Fruit fly (Drosophila melanogaster) whole organism, embryonic: ENCODE measurements around the gene Phb1.

Experiments used
- CG11085 ChIP-seq: fragments of 200-800 bp; sonication (Bioruptor generic); IDR thresholded peaks from 2 replicates; pipeline ENCODE4 v1.3.6; 2022; ENCODE audit warnings: missing biosample characterization, missing genetic modification characterization
- CG11723 ChIP-seq: fragments of 200-800 bp; sonication (Bioruptor generic); optimal IDR thresholded peaks from 2 replicates; lab custom pipeline; 2017; ENCODE audit warnings: missing biosample characterization, mild to moderate bottlenecking, missing genetic modification characterization
- CG17612 ChIP-seq: fragments of 200-800 bp; sonication (Bioruptor generic); IDR thresholded peaks from 2 replicates; pipeline ENCODE4 v1.3.6; 2022; ENCODE audit warnings: missing biosample characterization, missing genetic modification characterization
- CG2678 ChIP-seq: fragments of 200-800 bp; sonication (Bioruptor generic); optimal IDR thresholded peaks from 3 replicates; lab custom pipeline; 2019; ENCODE audit warnings: missing biosample characterization, mild to moderate bottlenecking, missing genetic modification characterization, moderate library complexity
- CG31224 ChIP-seq: fragments of 200-800 bp; sonication (Bioruptor generic); IDR thresholded peaks from 2 replicates; pipeline ENCODE4 v1.3.6; 2022; ENCODE audit warnings: missing biosample characterization, missing genetic modification characterization
- CG3163 ChIP-seq: fragments of 200-800 bp; sonication (Bioruptor generic); optimal IDR thresholded peaks from 3 replicates; lab custom pipeline; 2016; ENCODE audit warnings: missing biosample characterization, missing genetic modification characterization
- CG32772 ChIP-seq: fragments of 200-800 bp; sonication (Bioruptor generic); IDR thresholded peaks from 2 replicates; pipeline ENCODE4 v1.3.6; 2022; ENCODE audit warnings: missing biosample characterization, missing genetic modification characterization
- CG6765 ChIP-seq: fragments of 200-800 bp; sonication (Bioruptor generic); optimal IDR thresholded peaks from 3 replicates; lab custom pipeline; 2017; ENCODE audit warnings: missing biosample characterization, mild to moderate bottlenecking, missing genetic modification characterization
- CG7987 ChIP-seq: fragments of 200-800 bp; sonication (Bioruptor generic); optimal IDR thresholded peaks from 2 replicates; lab custom pipeline; 2018; ENCODE audit warnings: missing biosample characterization, mild to moderate bottlenecking, missing genetic modification characterization, moderate library complexity
- CG8359 ChIP-seq: fragments of 200-800 bp; sonication (Bioruptor generic); optimal IDR thresholded peaks from 2 replicates; lab custom pipeline; 2017; ENCODE audit warnings: missing biosample characterization, mild to moderate bottlenecking, missing genetic modification characterization, borderline replicate concordance
- CG9797 ChIP-seq: fragments of 200-800 bp; sonication (Bioruptor generic); optimal IDR thresholded peaks from 3 replicates; lab custom pipeline; 2018; ENCODE audit warnings: missing biosample characterization, mild to moderate bottlenecking, missing genetic modification characterization
- CHES-1-like ChIP-seq: fragments of 200-800 bp; sonication (Bioruptor generic); optimal IDR thresholded peaks from 2 replicates; lab custom pipeline; 2016; ENCODE audit warnings: missing biosample characterization, missing genetic modification characterization
- D19B ChIP-seq: fragments of 200-800 bp; sonication (Bioruptor generic); optimal IDR thresholded peaks from 2 replicates; lab custom pipeline; 2017; ENCODE audit warnings: missing biosample characterization, mild to moderate bottlenecking, missing genetic modification characterization
- Fer2 ChIP-seq: fragments of 200-800 bp; sonication (Bioruptor generic); optimal IDR thresholded peaks from 2 replicates; lab custom pipeline; 2018; ENCODE audit warnings: missing biosample characterization, mild to moderate bottlenecking, missing genetic modification characterization, moderate library complexity
- Hr78 ChIP-seq, 2 experiments: fragments of 200-800 bp in 1 of 2; fragments of >200 bp in 1 of 2; sonication (Bioruptor generic) in 1 of 2; optimal IDR thresholded peaks; 2 replicates each; lab custom pipeline; 2017 to 2019; ENCODE audit warnings: missing biosample characterization in 2 of 2, missing genetic modification characterization in 2 of 2, mild to moderate bottlenecking in 1 of 2, moderate library complexity in 1 of 2
- NFAT ChIP-seq: fragments of 200-800 bp; sonication (Bioruptor generic); IDR thresholded peaks from 2 replicates; pipeline ENCODE4 v1.3.6; 2022; ENCODE audit warnings: missing biosample characterization, missing genetic modification characterization
- NK7.1 ChIP-seq: fragments of 200-800 bp; sonication (Bioruptor generic); optimal IDR thresholded peaks from 3 replicates; lab custom pipeline; 2016; ENCODE audit warnings: missing biosample characterization, missing genetic modification characterization
- Oli ChIP-seq: fragments of 200-800 bp; sonication (Bioruptor generic); optimal IDR thresholded peaks from 2 replicates; lab custom pipeline; 2018; ENCODE audit warnings: missing biosample characterization, mild to moderate bottlenecking, missing genetic modification characterization, moderate library complexity
- Pdp1 ChIP-seq, 2 experiments: fragments of 200-800 bp; sonication (Bioruptor generic); optimal IDR thresholded peaks; 3 replicates each; lab custom pipeline; 2016; ENCODE audit warnings: missing biosample characterization in 2 of 2, missing genetic modification characterization in 2 of 2, mild to moderate bottlenecking in 1 of 2, moderate library complexity in 1 of 2
- Sin3A ChIP-seq: fragments of >200 bp; optimal IDR thresholded peaks from 2 replicates; lab custom pipeline; 2018
- Six4 ChIP-seq: fragments of 200-800 bp; sonication (Bioruptor generic); optimal IDR thresholded peaks from 2 replicates; lab custom pipeline; 2016; ENCODE audit warnings: missing biosample characterization, missing genetic modification characterization
- Spps ChIP-seq: fragments of 200-800 bp; sonication (Bioruptor generic); optimal IDR thresholded peaks from 2 replicates; lab custom pipeline; 2018; ENCODE audit warnings: missing biosample characterization, mild to moderate bottlenecking, missing genetic modification characterization
- Sry-δ ChIP-seq: fragments of 200-800 bp; sonication (Bioruptor generic); optimal IDR thresholded peaks from 2 replicates; lab custom pipeline; 2016; ENCODE audit warnings: missing biosample characterization, missing genetic modification characterization
- TFAM ChIP-seq: fragments of 200-800 bp; sonication (Bioruptor generic); optimal IDR thresholded peaks from 2 replicates; lab custom pipeline; 2017; ENCODE audit warnings: missing biosample characterization, missing genetic modification characterization, inconsistent platforms
- Usf ChIP-seq: fragments of 200-800 bp; sonication (Bioruptor generic); optimal IDR thresholded peaks from 2 replicates; lab custom pipeline; 2017; ENCODE audit warnings: missing genotype, missing biosample characterization, missing genetic modification characterization
- ab ChIP-seq: fragments of 200-800 bp; sonication (Bioruptor generic); optimal IDR thresholded peaks from 2 replicates; lab custom pipeline; 2016; ENCODE audit warnings: missing biosample characterization, missing genetic modification characterization
- ase ChIP-seq: fragments of 200-800 bp; sonication (Bioruptor generic); IDR thresholded peaks from 3 replicates; pipeline ENCODE4 v1.3.6; 2022; ENCODE audit warnings: missing biosample characterization, missing genetic modification characterization
- bowl ChIP-seq: fragments of 200-800 bp; sonication (Bioruptor generic); IDR thresholded peaks from 2 replicates; pipeline ENCODE4 v1.3.6; 2022; ENCODE audit warnings: missing biosample characterization, missing genetic modification characterization
- cg ChIP-seq: fragments of 200-800 bp; sonication (Bioruptor generic); optimal IDR thresholded peaks from 3 replicates; lab custom pipeline; 2019; ENCODE audit warnings: missing biosample characterization, mild to moderate bottlenecking, missing genetic modification characterization, moderate library complexity
- chm ChIP-seq: fragments of 200-800 bp; sonication (Bioruptor generic); IDR thresholded peaks from 2 replicates; pipeline ENCODE4 v1.3.6; 2022; ENCODE audit warnings: missing biosample characterization, missing genetic modification characterization
- chn ChIP-seq: fragments of 200-800 bp; sonication (Bioruptor generic); optimal IDR thresholded peaks from 2 replicates; lab custom pipeline; 2016; ENCODE audit warnings: missing biosample characterization, missing genetic modification characterization
- ci ChIP-seq: fragments of 200-800 bp; sonication (Bioruptor generic); IDR thresholded peaks from 3 replicates; pipeline ENCODE4 v1.3.6; 2022; ENCODE audit warnings: missing biosample characterization, missing genetic modification characterization
- crp ChIP-seq, 2 experiments: fragments of 200-800 bp; sonication (Bioruptor generic); optimal IDR thresholded peaks; 2 replicates in 1 of 2; 3 replicates in 1 of 2; lab custom pipeline; 2017; ENCODE audit warnings: missing biosample characterization in 2 of 2, missing genetic modification characterization in 2 of 2, mild to moderate bottlenecking in 1 of 2, moderate library complexity in 1 of 2
- cwo ChIP-seq: fragments of 200-800 bp; sonication (Bioruptor generic); optimal IDR thresholded peaks from 3 replicates; lab custom pipeline; 2017; ENCODE audit warnings: missing biosample characterization, missing genetic modification characterization, mild to moderate bottlenecking, moderate library complexity, missing genetic modification reagents
- dati ChIP-seq: fragments of 200-800 bp; sonication (Bioruptor generic); IDR thresholded peaks from 2 replicates; pipeline ENCODE4 v1.3.6; 2022; ENCODE audit warnings: missing biosample characterization, missing genetic modification characterization
- disco-r ChIP-seq: fragments of 200-800 bp; sonication (Bioruptor generic); optimal IDR thresholded peaks from 2 replicates; lab custom pipeline; 2016; ENCODE audit warnings: missing biosample characterization, missing genetic modification characterization
- eyg ChIP-seq: fragments of 200-800 bp; sonication (Bioruptor generic); optimal IDR thresholded peaks from 3 replicates; lab custom pipeline; 2016; ENCODE audit warnings: missing biosample characterization, missing genetic modification characterization
- gcm2 ChIP-seq: fragments of 200-800 bp; sonication (Bioruptor generic); optimal IDR thresholded peaks from 2 replicates; lab custom pipeline; 2016; ENCODE audit warnings: missing biosample characterization, missing genetic modification characterization
- ham ChIP-seq: fragments of 200-800 bp; sonication (Bioruptor generic); IDR thresholded peaks from 2 replicates; pipeline ENCODE4 v1.3.6; 2022; ENCODE audit warnings: missing biosample characterization, missing genetic modification characterization
- maf-S ChIP-seq: fragments of 200-800 bp; sonication (Bioruptor generic); optimal IDR thresholded peaks from 2 replicates; lab custom pipeline; 2016; ENCODE audit warnings: missing biosample characterization, missing genetic modification characterization
- onecut ChIP-seq: fragments of 200-800 bp; sonication (Bioruptor generic); IDR thresholded peaks from 2 replicates; pipeline ENCODE4 v1.3.6; 2022; ENCODE audit warnings: missing biosample characterization, missing genetic modification characterization
- pfk ChIP-seq: fragments of 200-800 bp; sonication (Bioruptor generic); optimal IDR thresholded peaks from 2 replicates; lab custom pipeline; 2018; ENCODE audit warnings: missing biosample characterization, mild to moderate bottlenecking, missing genetic modification characterization, moderate library complexity
- repo ChIP-seq: fragments of 200-800 bp; sonication (Bioruptor generic); optimal IDR thresholded peaks from 2 replicates; lab custom pipeline; 2016; ENCODE audit warnings: missing biosample characterization, missing genetic modification characterization
- sna ChIP-seq: fragments of 200-800 bp; sonication (Bioruptor generic); IDR thresholded peaks from 2 replicates; pipeline ENCODE4 v1.3.6; 2022; ENCODE audit warnings: missing biosample characterization, missing genetic modification characterization; ENCODE audit not compliant: partially characterized antibody
- unc-4 ChIP-seq: fragments of 200-800 bp; sonication (Bioruptor generic); IDR thresholded peaks from 2 replicates; pipeline ENCODE4 v1.3.6; 2022; ENCODE audit warnings: missing biosample characterization, missing genetic modification characterization; ENCODE audit not compliant: partially characterized antibody
- wdn ChIP-seq: fragments of 200-800 bp; sonication (Bioruptor generic); IDR thresholded peaks from 2 replicates; pipeline ENCODE4 v1.3.6; 2022; ENCODE audit warnings: missing biosample characterization, missing genetic modification characterization
- zen ChIP-seq: fragments of 200-800 bp; sonication (Bioruptor generic); optimal IDR thresholded peaks from 3 replicates; lab custom pipeline; 2018; ENCODE audit warnings: missing biosample characterization, mild to moderate bottlenecking, missing genetic modification characterization, moderate library complexity
- zfh1 ChIP-seq: fragments of 200-800 bp; sonication (Bioruptor generic); IDR thresholded peaks from 3 replicates; pipeline ENCODE4 v1.3.6; 2022; ENCODE audit warnings: missing biosample characterization, missing genetic modification characterization

The Phb1 gene

dm6 chr2L:19164933-19165813 lies 41.5 kb upstream of the Phb1 start (continued):
- TF ChIP-seq CG2678 (tag; lab: Kevin White, UChicago): peak; percentile 98
- TF ChIP-seq CG3163: peak; percentile 81
- TF ChIP-seq eyg (GFP tag; lab: Kevin White, UChicago): peak; percentile 94
- TF ChIP-seq ase: peak; percentile 97
- TF ChIP-seq CG9797 (GFP tag; lab: Kevin White, UChicago): peak; percentile 33
- TF ChIP-seq disco-r: peak; percentile 93
- peak; percentile 97 for TF ChIP-seq zen (tag; lab: Kevin White, UChicago)
- TF ChIP-seq repo (GFP tag; lab: Kevin White, UChicago): peak; percentile 93
- peak; percentile 97 for TF ChIP-seq chm (GFP tag; lab: Robert Waterston, UW)
- peak; percentile 92 for TF ChIP-seq NFAT
- peak in 1 of 2 experiments; percentile 66 for TF ChIP-seq crp (GFP tag; optimal IDR thresholded peaks at IDR 0.05; lab: Kevin White, UChicago)
- peak; percentile 90 for TF ChIP-seq CG8359 (GFP tag; lab: Kevin White, UChicago)
- TF ChIP-seq NK7.1 (GFP tag; lab: Kevin White, UChicago): peak; percentile 92
- peak; percentile 86 for TF ChIP-seq CG7987 (GFP tag; lab: Kevin White, UChicago)
- TF ChIP-seq ab (GFP tag; lab: Kevin White, UChicago): peak; percentile 74
- peak; percentile 79 for TF ChIP-seq Usf (GFP tag; lab: Kevin White, UChicago)
- peak; percentile 95 for TF ChIP-seq dati (GFP tag; lab: Robert Waterston, UW)
- peak; percentile 99 for TF ChIP-seq ci (GFP tag; lab: Robert Waterston, UW)
- peak; percentile 94 for TF ChIP-seq wdn
- TF ChIP-seq Pdp1 (GFP tag; optimal IDR thresholded peaks at IDR 0.05; lab: Kevin White, UChicago): peak; percentile 94 to 97
- peak; percentile 96 for TF ChIP-seq onecut (GFP tag; lab: Robert Waterston, UW)
- TF ChIP-seq zfh1 (GFP tag; lab: Robert Waterston, UW): peak; percentile 96
- TF ChIP-seq unc-4 (GFP tag; lab: Robert Waterston, UW): 0 out of 2 replicates have a peak, but pooled peaks have one; percentile 13
- TF ChIP-seq D19B (GFP tag; lab: Kevin White, UChicago): peak; percentile 88
- TF ChIP-seq CG32772: peak; percentile 98
- TF ChIP-seq sna (GFP tag; lab: Robert Waterston, UW): 0 out of 2 replicates have a peak, but pooled peaks have one; percentile 18
- peak; percentile 93 for TF ChIP-seq CG17612 (GFP tag; lab: Robert Waterston, UW)
- TF ChIP-seq Six4: peak; percentile 97
- TF ChIP-seq pfk: no peak
- TF ChIP-seq CG11723 (GFP tag; lab: Kevin White, UChicago): peak; percentile 91
- TF ChIP-seq bowl (GFP tag; lab: Robert Waterston, UW): peak; percentile 94
- peak; percentile 92 for TF ChIP-seq CHES-1-like (GFP tag; lab: Kevin White, UChicago)
- TF ChIP-seq CG31224 (GFP tag; lab: Robert Waterston, UW): peak; percentile 95
- peak in 1 of 2 experiments; percentile 91 for TF ChIP-seq Hr78 (GFP tag; optimal IDR thresholded peaks at IDR 0.05; lab: Kevin White, UChicago)
- peak; percentile 89 for TF ChIP-seq gcm2 (GFP tag; lab: Kevin White, UChicago)
- peak; percentile 93 for TF ChIP-seq CG11085 (GFP tag; lab: Robert Waterston, UW)
- peak; percentile 92 for TF ChIP-seq chn
- peak; percentile 96 for TF ChIP-seq Spps (tag; lab: Kevin White, UChicago)
- no peak for TF ChIP-seq cg (GFP tag; lab: Kevin White, UChicago)
- no peak for TF ChIP-seq Sin3A (lab: Kevin White, UChicago)
- TF ChIP-seq Sry-δ (GFP tag; lab: Kevin White, UChicago): peak; percentile 68
- peak; percentile 97 for TF ChIP-seq Oli
- TF ChIP-seq cwo (GFP tag; lab: Kevin White, UChicago): peak; percentile 96
- TF ChIP-seq Fer2: peak; percentile 91
- TF ChIP-seq ham (GFP tag; lab: Robert Waterston, UW): peak; percentile 84; the same call in 1 of the 2 replicates
- TF ChIP-seq CG6765 (GFP tag; lab: Kevin White, UChicago): peak; percentile 91
- TF ChIP-seq maf-S (GFP tag; lab: Kevin White, UChicago): peak; percentile 95
- TF ChIP-seq TFAM (GFP tag; lab: Kevin White, UChicago): peak; percentile 90
